Fruit fly (Drosophila melanogaster) whole organism, embryonic: Measurements from ENCODE around the gene CG7714.

Source experiments
- Atf3 ChIP-seq: fragments of 200-800 bp; sonication (Bioruptor generic); optimal IDR thresholded peaks from 3 replicates; lab custom pipeline; 2016; ENCODE audit warnings: missing biosample characterization, missing genetic modification characterization
- CG12744 ChIP-seq: fragments of 200-800 bp; sonication (Bioruptor generic); optimal IDR thresholded peaks from 2 replicates; lab custom pipeline; 2016; ENCODE audit warnings: missing biosample characterization, missing genetic modification characterization
- CG13296 ChIP-seq: fragments of 200-800 bp; sonication (Bioruptor generic); optimal IDR thresholded peaks from 3 replicates; lab custom pipeline; 2018; ENCODE audit warnings: missing biosample characterization, mild to moderate bottlenecking, missing genetic modification characterization
- CG14050 ChIP-seq: fragments of 200-800 bp; sonication (Bioruptor generic); IDR thresholded peaks from 3 replicates; pipeline ENCODE4 v1.3.6; 2022; ENCODE audit warnings: missing biosample characterization, missing genetic modification characterization
- CG16863 ChIP-seq: fragments of 200-800 bp; sonication (Bioruptor generic); optimal IDR thresholded peaks from 3 replicates; lab custom pipeline; 2016; ENCODE audit warnings: missing biosample characterization, missing genetic modification characterization
- CG18476 ChIP-seq: fragments of 200-800 bp; sonication (Bioruptor generic); optimal IDR thresholded peaks from 2 replicates; lab custom pipeline; 2016; ENCODE audit warnings: missing biosample characterization, mild to moderate bottlenecking, missing genetic modification characterization
- CG2202 ChIP-seq: fragments of 200-800 bp; sonication (Bioruptor generic); optimal IDR thresholded peaks from 2 replicates; lab custom pipeline; 2018; ENCODE audit warnings: missing biosample characterization, mild to moderate bottlenecking, missing genetic modification characterization
- CG30403 ChIP-seq: fragments of 200-800 bp; sonication (Bioruptor generic); optimal IDR thresholded peaks from 3 replicates; lab custom pipeline; 2016; ENCODE audit warnings: missing biosample characterization, missing genetic modification characterization
- CG34376 ChIP-seq: fragments of 200-800 bp; sonication (Bioruptor generic); optimal IDR thresholded peaks from 2 replicates; lab custom pipeline; 2018; ENCODE audit warnings: missing biosample characterization, mild to moderate bottlenecking, missing genetic modification characterization
- CG4328 ChIP-seq: fragments of 200-800 bp; sonication (Bioruptor generic); optimal IDR thresholded peaks from 3 replicates; lab custom pipeline; 2017; ENCODE audit warnings: missing biosample characterization, missing genetic modification reagents, missing genetic modification characterization
- CG4360 ChIP-seq: fragments of 200-800 bp; sonication (Bioruptor generic); IDR thresholded peaks from 2 replicates; pipeline ENCODE4 v1.3.6; 2022; ENCODE audit warnings: missing biosample characterization, missing genetic modification characterization
- CG4617 ChIP-seq: fragments of 200-800 bp; sonication (Bioruptor generic); optimal IDR thresholded peaks from 3 replicates; lab custom pipeline; 2016; ENCODE audit warnings: missing biosample characterization, missing genetic modification characterization, borderline replicate concordance
- CG7745 ChIP-seq: fragments of 200-800 bp; sonication (Bioruptor generic); optimal IDR thresholded peaks from 2 replicates; lab custom pipeline; 2018; ENCODE audit warnings: missing biosample characterization, mild to moderate bottlenecking, missing genetic modification characterization, moderate library complexity
- CG7987 ChIP-seq: fragments of 200-800 bp; sonication (Bioruptor generic); optimal IDR thresholded peaks from 2 replicates; lab custom pipeline; 2018; ENCODE audit warnings: missing biosample characterization, mild to moderate bottlenecking, missing genetic modification characterization, moderate library complexity
- CG8290 ChIP-seq, 3 experiments: fragments of 200-800 bp; sonication (Bioruptor generic); optimal IDR thresholded peaks; 2 replicates each; lab custom pipeline; 2016 to 2019; ENCODE audit warnings: missing biosample characterization in 3 of 3, missing genetic modification characterization in 3 of 3, mild to moderate bottlenecking in 2 of 3, moderate library complexity in 1 of 3
- CG9609 ChIP-seq: fragments of 200-800 bp; sonication (Bioruptor generic); optimal IDR thresholded peaks from 3 replicates; lab custom pipeline; 2016; ENCODE audit warnings: missing biosample characterization, missing genetic modification characterization
- CG9797 ChIP-seq: fragments of 200-800 bp; sonication (Bioruptor generic); optimal IDR thresholded peaks from 3 replicates; lab custom pipeline; 2018; ENCODE audit warnings: missing biosample characterization, mild to moderate bottlenecking, missing genetic modification characterization
- CHES-1-like ChIP-seq: fragments of 200-800 bp; sonication (Bioruptor generic); optimal IDR thresholded peaks from 2 replicates; lab custom pipeline; 2016; ENCODE audit warnings: missing biosample characterization, missing genetic modification characterization
- D19B ChIP-seq: fragments of 200-800 bp; sonication (Bioruptor generic); optimal IDR thresholded peaks from 2 replicates; lab custom pipeline; 2017; ENCODE audit warnings: missing biosample characterization, mild to moderate bottlenecking, missing genetic modification characterization
- Dad ChIP-seq: fragments of 200-800 bp; sonication (Bioruptor generic); optimal IDR thresholded peaks from 3 replicates; lab custom pipeline; 2016; ENCODE audit warnings: missing biosample characterization, missing genetic modification characterization
- HHEX ChIP-seq: fragments of 200-800 bp; sonication (Bioruptor generic); optimal IDR thresholded peaks from 3 replicates; lab custom pipeline; 2017; ENCODE audit warnings: missing biosample characterization, mild to moderate bottlenecking, missing genetic modification characterization, missing genetic modification reagents
- Opbp ChIP-seq: fragments of 200-800 bp; sonication (Bioruptor generic); IDR thresholded peaks from 3 replicates; pipeline ENCODE4 v1.3.6; 2022; ENCODE audit warnings: missing biosample characterization, missing genetic modification characterization; ENCODE audit not compliant: partially characterized antibody
- Rfx ChIP-seq: fragments of 200-800 bp; sonication (Bioruptor generic); IDR thresholded peaks from 2 replicates; pipeline ENCODE4 v1.3.6; 2022; ENCODE audit warnings: missing biosample characterization, missing genetic modification characterization
- Rx ChIP-seq: fragments of 200-800 bp; sonication (Bioruptor generic); IDR thresholded peaks from 2 replicates; pipeline ENCODE4 v1.3.6; 2022; ENCODE audit warnings: missing biosample characterization, missing genetic modification characterization
- Scr ChIP-seq: fragments of 200-800 bp; sonication (Bioruptor generic); IDR thresholded peaks from 2 replicates; pipeline ENCODE4 v1.3.6; 2022; ENCODE audit warnings: missing biosample characterization, missing genetic modification characterization; ENCODE audit not compliant: partially characterized antibody
- Sry-δ ChIP-seq: fragments of 200-800 bp; sonication (Bioruptor generic); optimal IDR thresholded peaks from 2 replicates; lab custom pipeline; 2016; ENCODE audit warnings: missing biosample characterization, missing genetic modification characterization
- ara ChIP-seq: fragments of 200-800 bp; sonication (Bioruptor generic); IDR thresholded peaks from 2 replicates; pipeline ENCODE4 v1.3.6; 2022; ENCODE audit warnings: missing biosample characterization, missing genetic modification characterization
- ase ChIP-seq: fragments of 200-800 bp; sonication (Bioruptor generic); IDR thresholded peaks from 3 replicates; pipeline ENCODE4 v1.3.6; 2022; ENCODE audit warnings: missing biosample characterization, missing genetic modification characterization
- bcd ChIP-seq: fragments of 200-800 bp; sonication (Bioruptor generic); optimal IDR thresholded peaks from 2 replicates; lab custom pipeline; 2017; ENCODE audit warnings: missing biosample characterization, mild to moderate bottlenecking, missing genetic modification characterization
- cato ChIP-seq: fragments of 200-800 bp; sonication (Bioruptor generic); optimal IDR thresholded peaks from 2 replicates; lab custom pipeline; 2016; ENCODE audit warnings: missing biosample characterization, missing genetic modification characterization, borderline replicate concordance
- danr ChIP-seq: fragments of 200-800 bp; sonication (Bioruptor generic); IDR thresholded peaks from 2 replicates; pipeline ENCODE4 v1.3.6; 2022; ENCODE audit warnings: missing biosample characterization, missing genetic modification characterization
- ems ChIP-seq: fragments of 200-800 bp; sonication (Bioruptor generic); optimal IDR thresholded peaks from 3 replicates; lab custom pipeline; 2016; ENCODE audit warnings: missing biosample characterization, missing genetic modification characterization
- gcm2 ChIP-seq: fragments of 200-800 bp; sonication (Bioruptor generic); optimal IDR thresholded peaks from 2 replicates; lab custom pipeline; 2016; ENCODE audit warnings: missing biosample characterization, missing genetic modification characterization
- gem ChIP-seq: fragments of 200-800 bp; sonication (Bioruptor generic); optimal IDR thresholded peaks from 2 replicates; lab custom pipeline; 2019; ENCODE audit warnings: missing biosample characterization, mild to moderate bottlenecking, missing genetic modification characterization, moderate library complexity
- grn ChIP-seq: fragments of 200-800 bp; sonication (Bioruptor generic); optimal IDR thresholded peaks from 3 replicates; lab custom pipeline; 2017; ENCODE audit warnings: missing biosample characterization, missing genetic modification characterization
- maf-S ChIP-seq: fragments of 200-800 bp; sonication (Bioruptor generic); optimal IDR thresholded peaks from 2 replicates; lab custom pipeline; 2016; ENCODE audit warnings: missing biosample characterization, missing genetic modification characterization
- mirr ChIP-seq: fragments of 200-800 bp; sonication (Bioruptor generic); optimal IDR thresholded peaks from 3 replicates; lab custom pipeline; 2018; ENCODE audit warnings: missing biosample characterization, mild to moderate bottlenecking, missing genetic modification characterization
- onecut ChIP-seq: fragments of 200-800 bp; sonication (Bioruptor generic); IDR thresholded peaks from 2 replicates; pipeline ENCODE4 v1.3.6; 2022; ENCODE audit warnings: missing biosample characterization, missing genetic modification characterization
- prd ChIP-seq, 3 experiments: fragments of >200 bp in 2 of 3; fragments of 200-800 bp in 1 of 3; sonication (Bioruptor generic) in 1 of 3; optimal IDR thresholded peaks in 2 of 3; IDR thresholded peaks in 1 of 3; 2 replicates in 2 of 3; 3 replicates in 1 of 3; pipeline versions ENCODE4 v1.3.6 to Lab custom; 2017 to 2022; ENCODE audit warnings: missing biosample characterization in 1 of 3, missing genetic modification characterization in 1 of 3
- run ChIP-seq: fragments of 200-800 bp; sonication (Bioruptor generic); optimal IDR thresholded peaks from 3 replicates; lab custom pipeline; 2018; ENCODE audit warnings: missing biosample characterization, mild to moderate bottlenecking, missing genetic modification characterization
- sens-2 ChIP-seq: fragments of 200-800 bp; sonication (Bioruptor generic); IDR thresholded peaks from 2 replicates; pipeline ENCODE4 v1.3.6; 2022; ENCODE audit warnings: missing biosample characterization, missing genetic modification characterization
- sqz ChIP-seq: fragments of 200-800 bp; sonication (Bioruptor generic); optimal IDR thresholded peaks from 3 replicates; lab custom pipeline; 2018; ENCODE audit warnings: missing biosample characterization, mild to moderate bottlenecking, missing genetic modification characterization
- tin ChIP-seq: fragments of 200-800 bp; sonication (Bioruptor generic); optimal IDR thresholded peaks from 3 replicates; lab custom pipeline; 2016; ENCODE audit warnings: missing biosample characterization, missing genetic modification characterization
- tup ChIP-seq: fragments of 200-800 bp; sonication (Bioruptor generic); optimal IDR thresholded peaks from 2 replicates; lab custom pipeline; 2016; ENCODE audit warnings: missing biosample characterization, mild to moderate bottlenecking, missing genetic modification characterization, moderate library complexity
- usp ChIP-seq: fragments of >200 bp; optimal IDR thresholded peaks from 2 replicates; lab custom pipeline; 2017; ENCODE audit warnings: missing biosample characterization, missing genetic modification characterization
- wdn ChIP-seq: fragments of 200-800 bp; sonication (Bioruptor generic); IDR thresholded peaks from 2 replicates; pipeline ENCODE4 v1.3.6; 2022; ENCODE audit warnings: missing biosample characterization, missing genetic modification characterization
- z ChIP-seq: fragments of 200-800 bp; sonication (Bioruptor generic); IDR thresholded peaks from 3 replicates; pipeline ENCODE4 v1.3.6; 2022; ENCODE audit warnings: missing biosample characterization, missing genetic modification characterization
- zf30C ChIP-seq: fragments of 200-800 bp; sonication (Bioruptor generic); optimal IDR thresholded peaks from 3 replicates; lab custom pipeline; 2018; ENCODE audit warnings: missing biosample characterization, mild to moderate bottlenecking, missing genetic modification characterization

The CG7714 gene

dm6 chr3R:18739978-18740954 lies 14.0 kb upstream of the CG7714 start (continued):
- no peak for TF ChIP-seq sqz (GFP tag; lab: Kevin White, UChicago)
- TF ChIP-seq CHES-1-like (GFP tag; lab: Kevin White, UChicago), result no peak
- TF ChIP-seq CG12744 (GFP tag; lab: Kevin White, UChicago), result no peak
- no peak for TF ChIP-seq sens-2 (GFP tag; lab: Robert Waterston, UW)
- no peak for TF ChIP-seq onecut (GFP tag; lab: Robert Waterston, UW)
- no peak for TF ChIP-seq CG4328 (GFP tag; lab: Kevin White, UChicago)
- TF ChIP-seq tin (GFP tag; lab: Kevin White, UChicago), result no peak
- TF ChIP-seq bcd (GFP tag; lab: Kevin White, UChicago), result peak; percentile 8
- TF ChIP-seq usp (GFP tag; lab: Kevin White, UChicago), result no peak
- no peak for TF ChIP-seq CG9609 (GFP tag; lab: Kevin White, UChicago)
- TF ChIP-seq ara (GFP tag; lab: Robert Waterston, UW), result no peak
- TF ChIP-seq CG13296 (GFP tag; lab: Kevin White, UChicago), result peak; percentile 30
- no peak for TF ChIP-seq Rx
- no peak for TF ChIP-seq CG18476 (GFP tag; lab: Kevin White, UChicago)
- TF ChIP-seq CG9797 (GFP tag; lab: Kevin White, UChicago), result no peak
- TF ChIP-seq grn, result peak; percentile 35
- TF ChIP-seq Atf3 (GFP tag; lab: Kevin White, UChicago), result no peak
- TF ChIP-seq prd (optimal IDR thresholded peaks at IDR 0.05; lab: Kevin White, UChicago), result no peak
- no peak for TF ChIP-seq prd (GFP tag; IDR thresholded peaks at IDR 0.05; lab: Robert Waterston, UW)
- TF ChIP-seq wdn (GFP tag; lab: Robert Waterston, UW), result 0 out of 2 replicates have a peak, but pooled peaks have one; percentile 28
- no peak for TF ChIP-seq ase
- no peak for TF ChIP-seq CG30403 (GFP tag; lab: Kevin White, UChicago)
- TF ChIP-seq CG4617 (GFP tag; lab: Kevin White, UChicago), result no peak
- TF ChIP-seq tup (GFP tag; lab: Kevin White, UChicago), result no peak
- TF ChIP-seq gem (tag; lab: Kevin White, UChicago), result peak; percentile 3
- TF ChIP-seq D19B (GFP tag; lab: Kevin White, UChicago), result no peak
- TF ChIP-seq gcm2, result no peak
- TF ChIP-seq CG7745 (tag; lab: Kevin White, UChicago), result no peak
- peak; percentile 11 for TF ChIP-seq Sry-δ (GFP tag; lab: Kevin White, UChicago)
- TF ChIP-seq mirr (GFP tag; lab: Kevin White, UChicago), result no peak
- TF ChIP-seq CG34376 (GFP tag; lab: Kevin White, UChicago), result no peak
- no peak for TF ChIP-seq CG2202 (tag; lab: Kevin White, UChicago)
- no peak for TF ChIP-seq Dad (GFP tag; lab: Kevin White, UChicago)
- no peak for TF ChIP-seq CG4360 (GFP tag; lab: Robert Waterston, UW)
- TF ChIP-seq danr (GFP tag; lab: Robert Waterston, UW), result no peak
- TF ChIP-seq cato (GFP tag; lab: Kevin White, UChicago), result no peak
- TF ChIP-seq CG8290 (GFP tag; optimal IDR thresholded peaks at IDR 0.05; lab: Kevin White, UChicago), result no peak
- peak in 1 of 2 experiments; percentile 71 for TF ChIP-seq CG8290 (tag; optimal IDR thresholded peaks at IDR 0.05; lab: Kevin White, UChicago)
- TF ChIP-seq run (tag; lab: Kevin White, UChicago), result no peak
- peak; percentile 46; the same call in 2 of the 3 replicates for TF ChIP-seq Opbp (GFP tag; lab: Robert Waterston, UW)
- TF ChIP-seq CG7987, result peak; percentile 35
- no peak for TF ChIP-seq Scr (GFP tag; lab: Robert Waterston, UW)
- TF ChIP-seq ems (GFP tag; lab: Kevin White, UChicago), result no peak
- no peak for TF ChIP-seq maf-S
- no peak for TF ChIP-seq HHEX
- no peak for TF ChIP-seq CG16863 (GFP tag; lab: Kevin White, UChicago)
- peak; percentile 44; the same call in 1 of the 2 replicates for TF ChIP-seq Rfx (GFP tag; lab: Robert Waterston, UW)
- TF ChIP-seq zf30C, result no peak
- TF ChIP-seq z, result peak; percentile 23; the same call in 1 of the 3 replicates
- no peak for TF ChIP-seq CG14050 (GFP tag; lab: Robert Waterston, UW)
